Worm (Caenorhabditis elegans) whole organism, L2 larva: ENCODE measurements around the gene chtb-2.
A peak's percentile ranks its signal among the peaks of the same experiment; 100 is the strongest.

ENCODE experiments used
- C34F6.9 ChIP-seq: fragments of 150-350 bp; optimal IDR thresholded peaks from 2 replicates; lab custom pipeline; 2014; ENCODE audit warnings: missing biosample characterization, missing genetic modification characterization
- F13H6.1 ChIP-seq: sonication (generic microtip); optimal IDR thresholded peaks from 2 replicates; lab custom pipeline; 2016; ENCODE audit warnings: missing genetic modification characterization, missing compliant biosample characterization
- ceh-82 ChIP-seq: fragments of 150-350 bp; optimal IDR thresholded peaks from 2 replicates; lab custom pipeline; 2014; ENCODE audit warnings: missing biosample characterization, missing genetic modification characterization
- crh-2 ChIP-seq: sonication (generic microtip); optimal IDR thresholded peaks from 2 replicates; lab custom pipeline; 2017; ENCODE audit warnings: missing biosample characterization, missing genetic modification characterization
- lin-11 ChIP-seq: fragments of 150-350 bp; sonication (generic microtip); optimal IDR thresholded peaks from 2 replicates; lab custom pipeline; 2014; ENCODE audit warnings: missing biosample characterization, missing genetic modification characterization, inconsistent platforms, mixed read lengths
- mab-5 ChIP-seq: fragments of 150-350 bp; optimal IDR thresholded peaks from 2 replicates; lab custom pipeline; 2014; ENCODE audit warnings: missing biosample characterization, missing genetic modification characterization
- nhr-129 ChIP-seq: fragments of 150-350 bp; optimal IDR thresholded peaks from 2 replicates; lab custom pipeline; 2014; ENCODE audit warnings: missing biosample characterization, missing genetic modification characterization
- sem-4 ChIP-seq: fragments of 150-350 bp; optimal IDR thresholded peaks from 2 replicates; lab custom pipeline; 2014; ENCODE audit warnings: missing biosample characterization, missing genetic modification reagents, missing genetic modification characterization
- skn-1 ChIP-seq: sonication (generic microtip); optimal IDR thresholded peaks from 2 replicates; lab custom pipeline; 2017; ENCODE audit warnings: missing biosample characterization, missing genetic modification characterization
- unc-55 ChIP-seq: fragments of 150-350 bp; sonication (generic microtip); optimal IDR thresholded peaks from 3 replicates; lab custom pipeline; 2014; ENCODE audit warnings: missing biosample characterization, missing genetic modification reagents, missing genetic modification characterization
- unc-62 ChIP-seq: fragments of 150-350 bp; optimal IDR thresholded peaks from 2 replicates; lab custom pipeline; 2014; ENCODE audit warnings: missing biosample characterization, missing genetic modification reagents, missing genetic modification characterization
- ztf-4 ChIP-seq: fragments of 150-350 bp; optimal IDR thresholded peaks from 2 replicates; lab custom pipeline; 2014; ENCODE audit warnings: missing biosample characterization, missing genetic modification characterization

The chtb-2 gene

ce11 chrIII:6532647-6533046 is 49.6 kb downstream of the chtb-2 start, which contains the start of gene srxa-5:
Gene srxa-5 (plus strand): TSS chrIII:6532947.
- no peak for TF ChIP-seq nhr-129 (tag; lab: Kevin White, UChicago)

- TF ChIP-seq ztf-4 (tag; lab: Kevin White, UChicago) (no peak), crh-2 (tag; lab: Kevin White, UChicago) (peak; percentile 20), unc-62 (GFP tag; lab: Kevin White, UChicago) (no peak), nhr-129 (tag; lab: Kevin White, UChicago) (peak; percentile 66), sem-4 (peak; percentile 48), mab-5 (tag; lab: Kevin White, UChicago) (no peak), unc-55 (GFP tag; lab: Kevin White, UChicago) (peak; percentile 53), lin-11 (tag; lab: Kevin White, UChicago) (peak; percentile 22), F13H6.1 (peak; percentile 45), C34F6.9 (peak; percentile 51), skn-1 (no peak), ceh-82 (no peak)
Measured at ce11 chrIII:6536945-6537568, 54.0 kb downstream of the chtb-2 start, which contains the start of gene C09E7.4. Gene C09E7.4 (minus strand): TSS chrIII:6536995.
